Fruit fly (Drosophila melanogaster) whole organism, embryonic: ENCODE results near the gene GILT3.

Experiments
- Abd-B ChIP-seq: fragments of 200-800 bp; sonication (Bioruptor generic); optimal IDR thresholded peaks from 2 replicates; lab custom pipeline; 2018; ENCODE audit warnings: missing biosample characterization, mild to moderate bottlenecking, missing genetic modification characterization, moderate library complexity
- Aef1 ChIP-seq: fragments of 200-800 bp; sonication (Bioruptor generic); IDR thresholded peaks from 3 replicates; pipeline ENCODE4 v1.3.6; 2022; ENCODE audit warnings: missing biosample characterization, missing genetic modification characterization
- Bdp1 ChIP-seq: fragments of 200-800 bp; sonication (Bioruptor generic); optimal IDR thresholded peaks from 3 replicates; lab custom pipeline; 2016; ENCODE audit warnings: missing biosample characterization, missing genetic modification characterization
- Bgb ChIP-seq: fragments of 200-800 bp; sonication (Bioruptor generic); IDR thresholded peaks from 2 replicates; pipeline ENCODE4 v1.3.6; 2022; ENCODE audit warnings: missing biosample characterization, missing genetic modification characterization; ENCODE audit not compliant: partially characterized antibody
- CG10147 ChIP-seq: fragments of 200-800 bp; sonication (Bioruptor generic); optimal IDR thresholded peaks from 2 replicates; lab custom pipeline; 2019; ENCODE audit warnings: missing biosample characterization, mild to moderate bottlenecking, missing genetic modification characterization, moderate library complexity
- CG10366 ChIP-seq: fragments of 200-800 bp; sonication (Bioruptor generic); IDR thresholded peaks from 2 replicates; pipeline ENCODE4 v1.3.6; 2022; ENCODE audit warnings: missing biosample characterization, missing genetic modification characterization
- CG10431 ChIP-seq: fragments of 200-800 bp; sonication (Bioruptor generic); optimal IDR thresholded peaks from 3 replicates; lab custom pipeline; 2018; ENCODE audit warnings: missing biosample characterization, mild to moderate bottlenecking, missing genetic modification characterization
- CG11398 ChIP-seq: fragments of 200-800 bp; sonication (Bioruptor generic); optimal IDR thresholded peaks from 2 replicates; lab custom pipeline; 2016; ENCODE audit warnings: missing biosample characterization, missing genetic modification characterization
- CG12659 ChIP-seq: fragments of 200-800 bp; sonication (Bioruptor generic); optimal IDR thresholded peaks from 3 replicates; lab custom pipeline; 2017; ENCODE audit warnings: mild to moderate bottlenecking, missing biosample characterization, missing genetic modification reagents, missing genetic modification characterization
- CG13123 ChIP-seq: fragments of 200-800 bp; sonication (Bioruptor generic); optimal IDR thresholded peaks from 2 replicates; lab custom pipeline; 2016; ENCODE audit warnings: missing biosample characterization, missing genetic modification characterization
- CG14014 ChIP-seq: fragments of 200-800 bp; sonication (Bioruptor generic); IDR thresholded peaks from 2 replicates; pipeline ENCODE4 v1.3.6; 2022; ENCODE audit warnings: missing biosample characterization, missing genetic modification characterization
- CG14667 ChIP-seq: fragments of 200-800 bp; sonication (Bioruptor generic); IDR thresholded peaks from 2 replicates; pipeline ENCODE4 v1.3.6; 2022; ENCODE audit warnings: missing biosample characterization, missing genetic modification characterization
- CG14860 ChIP-seq: fragments of 200-800 bp; sonication (Bioruptor generic); IDR thresholded peaks from 3 replicates; pipeline ENCODE4 v1.3.6; 2022; ENCODE audit warnings: missing biosample characterization, missing genetic modification characterization; ENCODE audit not compliant: partially characterized antibody
- CG17328 ChIP-seq: fragments of 200-800 bp; sonication (Bioruptor generic); IDR thresholded peaks from 2 replicates; pipeline ENCODE4 v1.3.6; 2022; ENCODE audit warnings: missing biosample characterization, missing genetic modification characterization
- CG17829 ChIP-seq: fragments of 200-800 bp; optimal IDR thresholded peaks from 2 replicates; lab custom pipeline; 2019; ENCODE audit warnings: missing biosample characterization, mild to moderate bottlenecking, missing genetic modification characterization, moderate library complexity
- CG18262 ChIP-seq: fragments of 200-800 bp; optimal IDR thresholded peaks from 3 replicates; lab custom pipeline; 2019; ENCODE audit warnings: missing biosample characterization, mild to moderate bottlenecking, missing genetic modification characterization, moderate library complexity
- CG18764 ChIP-seq: fragments of 200-800 bp; sonication (Bioruptor generic); optimal IDR thresholded peaks from 3 replicates; lab custom pipeline; 2016; ENCODE audit warnings: missing biosample characterization, missing genetic modification characterization
- CG30431 ChIP-seq: fragments of 200-800 bp; sonication (Bioruptor generic); optimal IDR thresholded peaks from 2 replicates; lab custom pipeline; 2017; ENCODE audit warnings: missing biosample characterization, missing genetic modification characterization
- CG31365 ChIP-seq: fragments of 200-800 bp; sonication (Bioruptor generic); optimal IDR thresholded peaks from 2 replicates; lab custom pipeline; 2018; ENCODE audit warnings: missing biosample characterization, mild to moderate bottlenecking, missing genetic modification characterization
- CG34224 ChIP-seq: fragments of 200-800 bp; sonication (Bioruptor generic); IDR thresholded peaks from 3 replicates; pipeline ENCODE4 v1.3.6; 2022; ENCODE audit warnings: missing biosample characterization, missing genetic modification characterization; ENCODE audit not compliant: partially characterized antibody
- CG34376 ChIP-seq: fragments of 200-800 bp; sonication (Bioruptor generic); optimal IDR thresholded peaks from 2 replicates; lab custom pipeline; 2018; ENCODE audit warnings: missing biosample characterization, mild to moderate bottlenecking, missing genetic modification characterization
- CG8765 ChIP-seq: fragments of 200-800 bp; sonication (Bioruptor generic); IDR thresholded peaks from 2 replicates; pipeline ENCODE4 v1.3.6; 2022; ENCODE audit warnings: missing biosample characterization, missing genetic modification characterization
- CG8944 ChIP-seq: fragments of 200-800 bp; sonication (Bioruptor generic); optimal IDR thresholded peaks from 3 replicates; lab custom pipeline; 2016; ENCODE audit warnings: missing biosample characterization, missing genetic modification characterization
- CG9609 ChIP-seq: fragments of 200-800 bp; sonication (Bioruptor generic); optimal IDR thresholded peaks from 3 replicates; lab custom pipeline; 2016; ENCODE audit warnings: missing biosample characterization, missing genetic modification characterization
- CG9727 ChIP-seq: fragments of 200-800 bp; sonication (Bioruptor generic); optimal IDR thresholded peaks from 3 replicates; lab custom pipeline; 2017; ENCODE audit warnings: missing biosample characterization, mild to moderate bottlenecking, missing genetic modification characterization
- CrebB ChIP-seq: fragments of 200-800 bp; sonication (Bioruptor generic); optimal IDR thresholded peaks from 3 replicates; lab custom pipeline; 2018; ENCODE audit warnings: missing biosample characterization, mild to moderate bottlenecking, missing genetic modification characterization
- Dref ChIP-seq: fragments of 200-800 bp; sonication (Bioruptor generic); IDR thresholded peaks from 2 replicates; pipeline ENCODE4 v1.3.6; 2022; ENCODE audit warnings: missing biosample characterization, missing genetic modification characterization
- Ets97D ChIP-seq: fragments of 200-800 bp; sonication (Bioruptor generic); optimal IDR thresholded peaks from 3 replicates; lab custom pipeline; 2016; ENCODE audit warnings: missing biosample characterization, missing genetic modification characterization
- Gsc ChIP-seq: fragments of 200-800 bp; sonication (Bioruptor generic); IDR thresholded peaks from 2 replicates; pipeline ENCODE4 v1.3.6; 2022; ENCODE audit warnings: missing biosample characterization, missing genetic modification characterization
- Mad ChIP-seq: fragments of 200-800 bp; sonication (Bioruptor generic); optimal IDR thresholded peaks from 2 replicates; lab custom pipeline; 2016; ENCODE audit warnings: missing biosample characterization, missing genetic modification characterization
- NC2α ChIP-seq: fragments of 200-800 bp; sonication (Bioruptor generic); optimal IDR thresholded peaks from 2 replicates; lab custom pipeline; 2016; ENCODE audit warnings: missing biosample characterization, missing genetic modification characterization
- NC2β ChIP-seq: fragments of 200-800 bp; sonication (Bioruptor generic); optimal IDR thresholded peaks from 2 replicates; lab custom pipeline; 2016; ENCODE audit warnings: missing biosample characterization, missing genetic modification characterization
- NfI ChIP-seq: fragments of 200-800 bp; sonication (Bioruptor generic); optimal IDR thresholded peaks from 3 replicates; lab custom pipeline; 2018; ENCODE audit warnings: missing biosample characterization, mild to moderate bottlenecking, missing genetic modification characterization, moderate library complexity
- Rx ChIP-seq: fragments of 200-800 bp; sonication (Bioruptor generic); IDR thresholded peaks from 2 replicates; pipeline ENCODE4 v1.3.6; 2022; ENCODE audit warnings: missing biosample characterization, missing genetic modification characterization
- Scr ChIP-seq: fragments of 200-800 bp; sonication (Bioruptor generic); IDR thresholded peaks from 2 replicates; pipeline ENCODE4 v1.3.6; 2022; ENCODE audit warnings: missing biosample characterization, missing genetic modification characterization; ENCODE audit not compliant: partially characterized antibody
- emc ChIP-seq: fragments of 200-800 bp; sonication (Bioruptor generic); optimal IDR thresholded peaks from 2 replicates; lab custom pipeline; 2016; ENCODE audit warnings: missing biosample characterization, missing genetic modification characterization
- esg ChIP-seq: fragments of 200-800 bp; sonication (Bioruptor generic); conservative IDR thresholded peaks from 2 replicates; pipeline ENCODE4 v1.3.6; 2022; ENCODE audit warnings: missing biosample characterization, missing genetic modification characterization
- fd64A ChIP-seq: fragments of 200-800 bp; sonication (Bioruptor generic); optimal IDR thresholded peaks from 3 replicates; lab custom pipeline; 2018; ENCODE audit warnings: missing biosample characterization, mild to moderate bottlenecking, missing genetic modification characterization
- ham ChIP-seq: fragments of 200-800 bp; sonication (Bioruptor generic); IDR thresholded peaks from 2 replicates; pipeline ENCODE4 v1.3.6; 2022; ENCODE audit warnings: missing biosample characterization, missing genetic modification characterization
- hth ChIP-seq: fragments of >200 bp; optimal IDR thresholded peaks from 2 replicates; lab custom pipeline; 2017; ENCODE audit warnings: inconsistent platforms
- klu ChIP-seq: fragments of 200-800 bp; sonication (Bioruptor generic); IDR thresholded peaks from 2 replicates; pipeline ENCODE4 v1.3.6; 2022; ENCODE audit warnings: missing biosample characterization, missing genetic modification characterization
- knrl ChIP-seq: fragments of 200-800 bp; sonication (Bioruptor generic); IDR thresholded peaks from 3 replicates; pipeline ENCODE4 v1.3.6; 2022; ENCODE audit warnings: missing biosample characterization, missing genetic modification characterization; ENCODE audit not compliant: partially characterized antibody
- lbe ChIP-seq: fragments of 200-800 bp; sonication (Bioruptor generic); optimal IDR thresholded peaks from 2 replicates; lab custom pipeline; 2016; ENCODE audit warnings: missing biosample characterization, mild to moderate bottlenecking, missing genetic modification characterization
- lola ChIP-seq, 3 experiments: fragments of >200 bp in 2 of 3; fragments of 200-800 bp in 1 of 3; sonication (Bioruptor generic) in 1 of 3; optimal IDR thresholded peaks; 2 replicates each; lab custom pipeline; 2017 to 2019; ENCODE audit warnings: missing biosample characterization in 3 of 3, missing genetic modification characterization in 3 of 3, mild to moderate bottlenecking in 1 of 3, moderate library complexity in 1 of 3
- luna ChIP-seq: fragments of 200-800 bp; sonication (Bioruptor generic); optimal IDR thresholded peaks from 2 replicates; lab custom pipeline; 2016; ENCODE audit warnings: missing biosample characterization, missing genetic modification characterization
- mld ChIP-seq: fragments of 200-800 bp; sonication (Bioruptor generic); IDR thresholded peaks from 3 replicates; pipeline ENCODE4 v1.3.6; 2022; ENCODE audit warnings: missing biosample characterization, missing genetic modification characterization; ENCODE audit not compliant: partially characterized antibody
- onecut ChIP-seq: fragments of 200-800 bp; sonication (Bioruptor generic); IDR thresholded peaks from 2 replicates; pipeline ENCODE4 v1.3.6; 2022; ENCODE audit warnings: missing biosample characterization, missing genetic modification characterization
- org-1 ChIP-seq: fragments of 200-800 bp; sonication (Bioruptor generic); optimal IDR thresholded peaks from 2 replicates; lab custom pipeline; 2017; ENCODE audit warnings: missing biosample characterization, missing genetic modification characterization
- pho ChIP-seq: fragments of 200-800 bp; sonication (Bioruptor generic); optimal IDR thresholded peaks from 2 replicates; lab custom pipeline; 2016; ENCODE audit warnings: missing biosample characterization, missing genetic modification characterization

The GILT3 gene

dm6 chr3R:23669401-23670216, 7.5 kb upstream of the GILT3 start, which contains the start of gene CG31145 (continued):
- TF ChIP-seq Abd-B (GFP tag; lab: Kevin White, UChicago) (peak; percentile 100), CG10366 (GFP tag; lab: Robert Waterston, UW) (peak; percentile 99), Dref (GFP tag; lab: Robert Waterston, UW) (no peak), Scr (GFP tag; lab: Robert Waterston, UW) (peak; percentile 25), knrl (GFP tag; lab: Robert Waterston, UW) (peak; percentile 37; the same call in 1 of the 3 replicates), mld (GFP tag; lab: Robert Waterston, UW) (peak; percentile 56; the same call in 1 of the 3 replicates), klu (GFP tag; lab: Robert Waterston, UW) (peak; percentile 99), onecut (GFP tag; lab: Robert Waterston, UW) (peak; percentile 97), NC2α (GFP tag; lab: Kevin White, UChicago) (peak; percentile 99), hth (lab: Kevin White, UChicago) (no peak), Aef1 (GFP tag; lab: Robert Waterston, UW) (peak; percentile 99), ham (GFP tag; lab: Robert Waterston, UW) (peak; percentile 99), CG14860 (GFP tag; lab: Robert Waterston, UW) (no peak), esg (peak; percentile 99), CG11398 (GFP tag; lab: Kevin White, UChicago) (peak; percentile 99), emc (GFP tag; lab: Kevin White, UChicago) (peak; percentile 99), Gsc (GFP tag; lab: Robert Waterston, UW) (no peak), CG34224 (GFP tag; lab: Robert Waterston, UW) (peak; percentile 34; the same call in 2 of the 3 replicates), CG14014 (GFP tag; lab: Robert Waterston, UW) (peak; percentile 99), Ets97D (GFP tag; lab: Kevin White, UChicago) (peak; percentile 95), CG13123 (GFP tag; lab: Kevin White, UChicago) (peak; percentile 98), CG10431 (peak; percentile 96), pho (GFP tag; lab: Kevin White, UChicago) (peak; percentile 100), NC2β (GFP tag; lab: Kevin White, UChicago) (peak; percentile 99), CG9609 (GFP tag; lab: Kevin White, UChicago) (peak; percentile 100), CG18262 (peak; percentile 99), Bdp1 (GFP tag; lab: Kevin White, UChicago) (peak; percentile 96), Bgb (GFP tag; lab: Robert Waterston, UW) (peak; percentile 73), CG8765 (GFP tag; lab: Robert Waterston, UW) (peak; percentile 93), CG12659 (GFP tag; lab: Kevin White, UChicago) (peak; percentile 100), luna (GFP tag; lab: Kevin White, UChicago) (peak; percentile 99), lola (GFP tag; optimal IDR thresholded peaks at IDR 0.05; lab: Kevin White, UChicago) (peak in 1 of 3 experiments; percentile 98), CG17829 (tag; lab: Kevin White, UChicago) (peak; percentile 99), CG34376 (GFP tag; lab: Kevin White, UChicago) (peak; percentile 99), CG9727 (GFP tag; lab: Kevin White, UChicago) (peak; percentile 99), CG10147 (GFP tag; lab: Kevin White, UChicago) (peak; percentile 99), CG17328 (GFP tag; lab: Robert Waterston, UW) (peak; percentile 98), NfI (GFP tag; lab: Kevin White, UChicago) (peak; percentile 99), Rx (peak; percentile 98), CrebB (tag; lab: Kevin White, UChicago) (peak; percentile 98), CG30431 (GFP tag; lab: Kevin White, UChicago) (peak; percentile 99), Mad (GFP tag; lab: Kevin White, UChicago) (peak; percentile 99), fd64A (GFP tag; lab: Kevin White, UChicago) (peak; percentile 98), CG8944 (GFP tag; lab: Kevin White, UChicago) (peak; percentile 99), org-1 (GFP tag; lab: Kevin White, UChicago) (peak; percentile 100), lbe (GFP tag; lab: Kevin White, UChicago) (peak; percentile 97), CG14667 (GFP tag; lab: Robert Waterston, UW) (peak; percentile 98), CG18764 (GFP tag; lab: Kevin White, UChicago) (peak; percentile 99), CG31365 (tag; lab: Kevin White, UChicago) (peak; percentile 92)
